ENCODE assay signal across 1 fruit fly cellular context in the genomic region with DNA sequence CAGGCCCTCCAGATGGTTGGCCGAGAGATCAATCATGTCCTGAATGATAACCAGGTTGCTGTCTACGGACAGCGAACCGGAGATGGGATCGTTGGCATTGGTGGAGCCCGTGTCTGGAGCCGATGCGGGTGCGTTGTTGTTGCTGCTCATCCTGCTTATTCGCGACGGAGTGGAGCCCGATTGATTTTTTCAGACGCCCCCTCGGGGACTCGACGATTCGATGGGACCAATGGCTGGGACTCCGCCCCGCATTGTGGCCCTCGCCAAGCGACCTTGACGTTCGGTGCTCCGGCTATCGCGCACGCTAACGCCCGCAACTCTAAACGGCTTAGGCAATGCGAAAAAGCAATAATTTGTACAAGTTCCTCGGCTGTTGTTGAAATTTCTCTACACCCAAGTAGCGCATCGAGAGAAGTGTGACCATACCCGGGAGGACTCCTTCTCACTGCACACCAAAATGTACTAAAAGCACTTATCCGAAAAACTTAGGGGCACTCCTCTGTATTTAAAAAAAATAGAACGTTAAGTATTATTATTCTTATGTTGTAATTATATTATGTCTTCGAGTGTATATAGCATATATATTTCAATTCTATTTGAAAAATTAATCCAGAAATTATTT.
TF ChIP-seq lines count a peak whose summit lies in the region.

Gene ksr, minus strand, starts transcription at position 419 of the 622 bp plus-strand sequence.

TF ChIP-seq in whole organism, embryonic, 481 proteins besides CTCF, POLR2A, EP300 and RAD21 (continued from another document):
- no peak for TF ChIP-seq CG18262 (tag; optimal IDR thresholded peaks at IDR 0.05; lab: Kevin White, UChicago)
- TF ChIP-seq cg (GFP tag; optimal IDR thresholded peaks at IDR 0.05; lab: Kevin White, UChicago): no peak
- no peak for TF ChIP-seq nerfin-2 (GFP tag; IDR thresholded peaks at IDR 0.05; lab: Robert Waterston, UW; ENCODE audit: partially characterized antibody)
- TF ChIP-seq CG30403 (GFP tag; optimal IDR thresholded peaks at IDR 0.05; lab: Kevin White, UChicago): peak; percentile 31
- TF ChIP-seq bbx (GFP tag; IDR thresholded peaks at IDR 0.05; lab: Robert Waterston, UW; ENCODE audit: partially characterized antibody): no peak; the same call in 1 of the 2 replicates
- no peak for TF ChIP-seq CG17186 (GFP tag; optimal IDR thresholded peaks at IDR 0.05; lab: Kevin White, UChicago)
- no peak for TF ChIP-seq lov (optimal IDR thresholded peaks at IDR 0.05; lab: Kevin White, UChicago)
- TF ChIP-seq lov (GFP tag; IDR thresholded peaks at IDR 0.05; lab: Robert Waterston, UW): no peak
- TF ChIP-seq CG10462 (GFP tag; optimal IDR thresholded peaks at IDR 0.05; lab: Kevin White, UChicago): peak; percentile 5
- TF ChIP-seq CG7372 (GFP tag; IDR thresholded peaks at IDR 0.05; lab: Robert Waterston, UW): no peak
- TF ChIP-seq Xrp1 (GFP tag; IDR thresholded peaks at IDR 0.05; lab: Robert Waterston, UW): peak; percentile 38; the same call in 1 of the 2 replicates
- no peak for TF ChIP-seq CG6654 (GFP tag; optimal IDR thresholded peaks at IDR 0.05; lab: Kevin White, UChicago)
- TF ChIP-seq CG42726 (GFP tag; IDR thresholded peaks at IDR 0.05; lab: Robert Waterston, UW; ENCODE audit: partially characterized antibody): peak; percentile 57; the same call in 1 of the 2 replicates
- 0 out of 4 replicates have a peak, but pooled peaks have one; percentile 18 for TF ChIP-seq Dll (GFP tag; IDR thresholded peaks at IDR 0.05; lab: Robert Waterston, UW; ENCODE audit: partially characterized antibody)
- no peak for TF ChIP-seq sim (GFP tag; IDR thresholded peaks at IDR 0.05; lab: Robert Waterston, UW)
- no peak for TF ChIP-seq crc (GFP tag; optimal IDR thresholded peaks at IDR 0.05; lab: Kevin White, UChicago)
- peak; percentile 30 for TF ChIP-seq CG10979 (tag; optimal IDR thresholded peaks at IDR 0.05; lab: Kevin White, UChicago)
- no peak for TF ChIP-seq hbn (GFP tag; IDR thresholded peaks at IDR 0.05; lab: Robert Waterston, UW; ENCODE audit: partially characterized antibody)
- TF ChIP-seq bab2 (GFP tag; optimal IDR thresholded peaks at IDR 0.05; lab: Kevin White, UChicago): no peak
- TF ChIP-seq CG13123 (GFP tag; optimal IDR thresholded peaks at IDR 0.05; lab: Kevin White, UChicago): no peak
- no peak for TF ChIP-seq Neu2 (GFP tag; optimal IDR thresholded peaks at IDR 0.05; lab: Kevin White, UChicago; ENCODE audit: borderline replicate concordance)
- no peak for TF ChIP-seq her (GFP tag; optimal IDR thresholded peaks at IDR 0.05; lab: Kevin White, UChicago)
- TF ChIP-seq gfzf (GFP tag; optimal IDR thresholded peaks at IDR 0.05; lab: Kevin White, UChicago): peak; percentile 69
- no peak for TF ChIP-seq ac (GFP tag; optimal IDR thresholded peaks at IDR 0.05; lab: Kevin White, UChicago)
- TF ChIP-seq ftz-f1 (GFP tag; optimal IDR thresholded peaks at IDR 0.05; lab: Kevin White, UChicago): no peak
- no peak for TF ChIP-seq bcd (GFP tag; optimal IDR thresholded peaks at IDR 0.05; lab: Kevin White, UChicago)
- no peak for TF ChIP-seq eve (GFP tag; optimal IDR thresholded peaks at IDR 0.05; lab: Kevin White, UChicago)
- TF ChIP-seq CG9932 (GFP tag; IDR thresholded peaks at IDR 0.05; lab: Robert Waterston, UW): peak; percentile 19; the same call in 1 of the 2 replicates
- TF ChIP-seq Ada2b (GFP tag; IDR thresholded peaks at IDR 0.05; lab: Robert Waterston, UW): no peak
- TF ChIP-seq CG7963 (GFP tag; IDR thresholded peaks at IDR 0.05; lab: Robert Waterston, UW; ENCODE audit: partially characterized antibody): 0 out of 3 replicates have a peak, but pooled peaks have one; percentile 6
- no peak for TF ChIP-seq ewg (GFP tag; optimal IDR thresholded peaks at IDR 0.05; lab: Kevin White, UChicago)
- no peak for TF ChIP-seq Oli (tag; optimal IDR thresholded peaks at IDR 0.05; lab: Kevin White, UChicago)
- TF ChIP-seq Jarid2 (GFP tag; optimal IDR thresholded peaks at IDR 0.05; lab: Kevin White, UChicago): peak; percentile 2
- TF ChIP-seq NfI (GFP tag; optimal IDR thresholded peaks at IDR 0.05; lab: Kevin White, UChicago): no peak
- TF ChIP-seq CG2875 (GFP tag; optimal IDR thresholded peaks at IDR 0.05; lab: Kevin White, UChicago): no peak
- TF ChIP-seq CG10267 (tag; optimal IDR thresholded peaks at IDR 0.05; lab: Kevin White, UChicago): peak; percentile 74
- no peak for TF ChIP-seq Nf-YC (tag; optimal IDR thresholded peaks at IDR 0.05; lab: Kevin White, UChicago)
- peak in 1 of 2 experiments; percentile 10 for TF ChIP-seq dpn (GFP tag; optimal IDR thresholded peaks at IDR 0.05; lab: Kevin White, UChicago)
- peak; percentile 50 for TF ChIP-seq dmrt11E (tag; optimal IDR thresholded peaks at IDR 0.05; lab: Kevin White, UChicago)
- TF ChIP-seq CG4282 (GFP tag; optimal IDR thresholded peaks at IDR 0.05; lab: Kevin White, UChicago): no peak
- no peak for TF ChIP-seq BEAF-32 (GFP tag; optimal IDR thresholded peaks at IDR 0.05; lab: Kevin White, UChicago)
- no peak for TF ChIP-seq slp2 (GFP tag; optimal IDR thresholded peaks at IDR 0.05; lab: Kevin White, UChicago)
- TF ChIP-seq phol (tag; optimal IDR thresholded peaks at IDR 0.05; lab: Kevin White, UChicago): peak; percentile 43
- no peak for TF ChIP-seq Trl (optimal IDR thresholded peaks at IDR 0.05; lab: Kevin White, UChicago)
- no peak for TF ChIP-seq Trl (GFP tag; optimal IDR thresholded peaks at IDR 0.05; lab: Kevin White, UChicago)
- no peak for TF ChIP-seq CG2202 (tag; optimal IDR thresholded peaks at IDR 0.05; lab: Kevin White, UChicago)
- TF ChIP-seq en (GFP tag; optimal IDR thresholded peaks at IDR 0.05; lab: Kevin White, UChicago): no peak
- TF ChIP-seq CG10321 (GFP tag; IDR thresholded peaks at IDR 0.05; lab: Robert Waterston, UW): no peak
- peak; percentile 19 for TF ChIP-seq CG15514 (GFP tag; optimal IDR thresholded peaks at IDR 0.05; lab: Kevin White, UChicago)
- TF ChIP-seq az2 (GFP tag; optimal IDR thresholded peaks at IDR 0.05; lab: Kevin White, UChicago): no peak
- no peak for TF ChIP-seq CG13296 (GFP tag; optimal IDR thresholded peaks at IDR 0.05; lab: Kevin White, UChicago)
- no peak for TF ChIP-seq Doc2 (GFP tag; IDR thresholded peaks at IDR 0.05; lab: Robert Waterston, UW)
- peak; percentile 14 for TF ChIP-seq Med (GFP tag; lab: Kevin White, UChicago)
- no peak for TF ChIP-seq CHES-1-like (GFP tag; optimal IDR thresholded peaks at IDR 0.05; lab: Kevin White, UChicago)
- peak; percentile 16 for TF ChIP-seq CG2120 (GFP tag; optimal IDR thresholded peaks at IDR 0.05; lab: Kevin White, UChicago)
- no peak for TF ChIP-seq jigr1 (GFP tag; IDR thresholded peaks at IDR 0.05; lab: Robert Waterston, UW)
- peak; percentile 51 for TF ChIP-seq grau (tag; optimal IDR thresholded peaks at IDR 0.05; lab: Kevin White, UChicago)
- TF ChIP-seq NFAT (GFP tag; IDR thresholded peaks at IDR 0.05; lab: Robert Waterston, UW): no peak
- no peak for TF ChIP-seq kah (GFP tag; optimal IDR thresholded peaks at IDR 0.05; lab: Kevin White, UChicago)
- no peak for TF ChIP-seq ash1 (GFP tag; optimal IDR thresholded peaks at IDR 0.05; lab: Kevin White, UChicago)
- no peak for TF ChIP-seq CG17912 (GFP tag; optimal IDR thresholded peaks at IDR 0.05; lab: Kevin White, UChicago)
- TF ChIP-seq CG32767 (GFP tag; IDR thresholded peaks at IDR 0.05; lab: Robert Waterston, UW): peak; percentile 97
- TF ChIP-seq CG12104 (GFP tag; optimal IDR thresholded peaks at IDR 0.05; lab: Kevin White, UChicago): no peak
- no peak for TF ChIP-seq cwo (GFP tag; optimal IDR thresholded peaks at IDR 0.05; lab: Kevin White, UChicago)
